Fruit fly (Drosophila melanogaster): Measurements from ENCODE around the gene His4r.

The His4r gene

DNA sequence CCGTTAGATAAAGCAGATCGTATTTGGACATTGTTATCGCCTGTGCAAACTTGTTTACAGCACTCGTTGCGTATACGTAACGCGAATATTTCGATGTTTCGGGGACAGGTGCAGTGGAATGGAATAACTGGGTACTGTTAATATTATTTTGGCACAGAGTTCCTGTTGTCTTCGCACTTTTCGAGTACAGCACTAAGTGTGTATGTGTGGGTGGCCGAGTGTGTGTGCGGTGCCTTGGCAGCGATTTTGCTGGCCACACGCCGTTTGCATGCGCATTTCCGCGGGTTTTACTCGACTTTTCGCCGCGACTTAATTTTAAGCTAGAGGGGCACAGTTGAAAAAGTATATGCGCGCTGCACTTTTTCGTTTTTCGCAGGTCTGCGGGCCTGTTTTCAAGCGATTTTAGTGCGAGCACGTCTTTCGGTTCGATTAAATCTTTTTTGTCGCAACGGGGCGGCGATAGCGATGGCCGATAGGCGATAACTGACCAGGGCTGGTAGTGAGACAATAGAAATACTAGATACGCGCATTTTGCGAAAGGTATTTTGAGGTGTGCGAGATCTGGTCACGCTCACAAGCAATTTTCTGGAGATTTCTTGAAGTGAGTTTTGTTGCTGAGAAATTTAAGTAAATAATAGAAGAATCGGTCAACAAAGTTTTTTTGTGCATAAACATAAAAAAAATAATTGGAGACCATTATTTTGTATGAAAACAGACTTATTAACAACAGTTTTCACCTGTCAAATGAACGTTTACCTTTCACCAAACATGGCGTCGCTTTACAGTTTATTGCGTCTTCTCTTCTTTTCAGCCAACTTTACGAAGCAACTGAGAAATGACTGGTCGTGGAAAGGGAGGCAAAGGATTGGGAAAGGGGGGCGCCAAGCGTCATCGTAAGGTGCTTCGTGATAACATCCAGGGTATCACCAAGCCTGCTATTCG lies at the start of gene His4r, which contains the start of gene put:
Gene His4r, plus strand, starts transcription at position 541 of the 942 bp plus-strand sequence.
Gene put, minus strand, starts transcription at position 489 of the 942 bp plus-strand sequence.
- TF ChIP-seq pan (optimal IDR thresholded peaks at IDR 0.05) (no peak), CG8478 (optimal IDR thresholded peaks at IDR 0.05) (no peak), usp (GFP tag; optimal IDR thresholded peaks at IDR 0.05) (no peak), EcR (GFP tag; optimal IDR thresholded peaks at IDR 0.05) (no peak), Dll (optimal IDR thresholded peaks at IDR 0.05) (no peak), psq (optimal IDR thresholded peaks at IDR 0.05) (no peak)

DNA sequence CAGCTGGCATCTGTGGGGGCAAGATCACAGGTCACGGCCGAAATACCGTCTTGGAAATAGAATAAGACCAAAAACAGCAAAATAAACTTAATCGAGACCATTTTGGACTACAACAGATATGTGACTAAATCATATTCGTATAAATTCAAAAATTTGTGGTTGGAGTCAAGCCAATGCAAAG lies 49.2 kb upstream of the His4r start, which contains the start of gene CG44094:
Gene CG44094, minus strand, starts transcription at position 101 of the 181 bp plus-strand sequence.
- TF ChIP-seq psq (optimal IDR thresholded peaks at IDR 0.05) (no peak), pan (optimal IDR thresholded peaks at IDR 0.05) (no peak), usp (GFP tag; optimal IDR thresholded peaks at IDR 0.05) (no peak), Dll (optimal IDR thresholded peaks at IDR 0.05) (no peak), EcR (GFP tag; optimal IDR thresholded peaks at IDR 0.05) (no peak), CG8478 (optimal IDR thresholded peaks at IDR 0.05) (no peak)

- TF ChIP-seq pan (optimal IDR thresholded peaks at IDR 0.05) (no peak), CG8478 (optimal IDR thresholded peaks at IDR 0.05) (no peak), psq (optimal IDR thresholded peaks at IDR 0.05) (no peak), EcR (GFP tag; optimal IDR thresholded peaks at IDR 0.05) (no peak), Dll (optimal IDR thresholded peaks at IDR 0.05) (no peak), usp (GFP tag; optimal IDR thresholded peaks at IDR 0.05) (no peak)
These were observed 48.6 kb upstream of the His4r start, which contains the start of gene stumps for dm6 chr3R:14576692-14577646. Gene stumps (plus strand): TSS chr3R:14577217.

DNA sequence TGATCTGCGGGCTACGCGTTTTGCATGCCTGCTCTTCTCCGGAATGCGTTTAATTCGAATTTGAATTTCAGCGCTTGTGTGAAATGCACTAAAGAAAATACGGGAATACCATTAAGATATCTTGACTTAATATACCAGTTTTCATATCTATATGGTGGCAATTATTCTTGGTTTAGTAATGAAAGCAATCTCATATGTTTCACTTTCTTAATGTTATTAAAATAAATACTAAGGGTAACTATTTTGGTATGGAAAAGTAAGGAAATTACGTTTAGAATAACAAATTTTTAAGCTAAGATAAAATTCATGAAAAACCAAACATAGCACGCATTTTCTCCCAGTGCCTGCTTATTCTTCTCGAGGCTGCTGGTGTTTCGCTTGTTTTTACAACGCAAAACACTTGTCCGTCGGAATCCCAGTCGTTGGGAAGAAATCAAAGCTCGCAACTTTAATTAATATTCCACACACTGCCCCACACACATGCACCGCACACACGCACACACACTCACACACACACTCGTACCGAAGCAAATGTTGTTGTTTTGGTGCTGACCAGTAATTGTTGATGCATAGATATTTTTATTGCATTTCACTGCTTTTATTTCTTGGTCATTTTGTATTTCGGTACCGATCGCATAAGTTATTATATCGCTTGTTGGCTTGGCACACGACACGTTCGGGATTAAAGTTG lies 47.6 kb upstream of the His4r start:
- TF ChIP-seq psq (optimal IDR thresholded peaks at IDR 0.05) (no peak), EcR (GFP tag; optimal IDR thresholded peaks at IDR 0.05) (no peak), CG8478 (optimal IDR thresholded peaks at IDR 0.05) (no peak), Dll (optimal IDR thresholded peaks at IDR 0.05) (no peak), usp (GFP tag; optimal IDR thresholded peaks at IDR 0.05) (no peak), pan (optimal IDR thresholded peaks at IDR 0.05) (no peak)

DNA sequence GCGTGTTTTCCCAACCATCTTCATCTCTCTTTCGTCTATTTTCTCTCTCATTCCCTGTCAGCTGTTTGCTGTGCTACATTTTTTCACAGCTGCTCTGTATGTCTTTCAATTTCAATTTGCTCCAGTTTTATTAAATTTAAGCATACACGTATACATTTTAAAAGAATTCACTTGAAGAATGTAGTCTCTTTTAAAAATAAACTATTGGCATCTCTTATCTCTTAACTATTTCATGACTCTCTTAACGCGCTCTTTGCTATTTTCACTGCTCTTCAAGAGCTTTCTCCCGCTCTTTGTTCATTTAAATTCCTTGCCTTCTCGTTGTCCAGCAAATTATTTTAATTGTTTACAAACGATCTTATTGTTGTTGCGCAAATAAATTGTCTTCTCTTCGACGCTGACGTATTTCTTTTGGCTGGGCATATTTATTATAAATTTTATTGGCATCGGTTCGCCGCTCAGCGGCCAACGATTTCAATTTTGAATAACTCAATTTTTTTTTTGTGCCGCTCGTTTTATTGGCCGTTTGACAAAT lies 45.4 kb upstream of the His4r start:
- no peak for TF ChIP-seq psq (optimal IDR thresholded peaks at IDR 0.05)
- TF ChIP-seq EcR (GFP tag; optimal IDR thresholded peaks at IDR 0.05), result no peak
- no peak for TF ChIP-seq usp (GFP tag; optimal IDR thresholded peaks at IDR 0.05)
- TF ChIP-seq pan (optimal IDR thresholded peaks at IDR 0.05), result no peak
- TF ChIP-seq CG8478 (optimal IDR thresholded peaks at IDR 0.05), result no peak
- TF ChIP-seq Dll (optimal IDR thresholded peaks at IDR 0.05), result no peak

DNA sequence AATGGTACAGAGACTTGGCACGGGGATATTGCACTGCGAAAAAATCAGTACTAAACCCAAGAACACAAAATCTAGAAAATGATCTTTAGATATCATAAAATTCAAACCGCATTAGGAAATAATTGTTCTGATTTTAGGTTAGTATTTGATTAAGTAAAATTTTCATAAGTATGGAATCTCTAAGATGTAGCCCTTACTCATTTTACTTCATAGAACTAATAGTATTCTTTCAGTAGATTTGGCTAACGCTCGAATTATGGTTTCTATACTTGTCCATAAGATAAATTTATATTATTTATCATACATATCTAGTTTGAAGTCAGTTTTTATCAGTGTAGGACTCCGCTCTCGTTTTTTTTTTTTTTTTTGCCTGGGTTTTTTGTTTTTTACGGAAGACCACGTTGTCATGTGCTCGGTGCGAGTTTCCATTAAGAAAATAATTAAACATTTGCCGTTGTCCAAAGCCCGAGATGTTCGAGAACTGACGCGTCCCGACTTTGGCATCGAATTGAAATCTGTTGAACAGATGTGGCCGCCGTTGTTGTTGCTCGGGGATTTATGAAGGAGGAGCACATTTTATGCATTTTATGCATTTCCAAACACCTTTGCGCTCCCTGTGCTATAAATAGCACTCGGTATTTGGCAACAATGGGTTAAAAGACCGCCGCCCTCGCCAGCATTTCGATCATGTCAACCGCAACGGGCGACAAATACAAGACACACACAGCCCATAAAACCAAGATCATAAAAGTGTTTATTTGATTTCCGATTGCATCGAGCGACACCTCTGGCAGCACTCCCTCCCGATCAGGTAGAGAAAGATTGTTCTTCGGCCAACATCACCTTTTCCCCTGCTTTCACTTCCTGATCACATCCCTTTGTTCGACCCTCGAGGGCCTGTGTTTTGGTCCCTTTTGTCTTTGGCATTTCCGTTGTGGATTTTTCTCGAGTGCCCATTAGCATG lies 38.8 kb upstream of the His4r start:
- TF ChIP-seq Dll (optimal IDR thresholded peaks at IDR 0.05) (no peak), EcR (GFP tag; optimal IDR thresholded peaks at IDR 0.05) (no peak), psq (optimal IDR thresholded peaks at IDR 0.05) (no peak), CG8478 (optimal IDR thresholded peaks at IDR 0.05) (no peak), usp (GFP tag; optimal IDR thresholded peaks at IDR 0.05) (no peak), pan (optimal IDR thresholded peaks at IDR 0.05) (no peak)

DNA sequence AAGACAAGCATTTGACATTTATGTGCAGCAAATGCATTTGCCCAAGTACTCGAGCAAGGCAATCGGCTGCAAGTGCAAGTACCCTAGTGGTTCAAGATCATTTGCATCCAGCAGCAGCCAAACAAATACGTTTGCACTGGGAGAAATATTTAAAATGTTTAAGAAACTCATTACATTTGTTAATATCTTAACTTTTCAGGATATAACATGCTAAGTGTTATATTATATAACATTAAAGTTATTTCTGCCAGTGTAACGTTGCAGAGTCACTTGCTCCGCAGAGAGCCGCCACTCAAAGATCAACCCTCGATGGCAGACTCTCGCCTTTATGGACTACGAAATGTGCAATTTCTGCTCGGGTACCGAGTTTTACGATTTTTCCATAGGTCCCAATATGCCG lies 36.1 kb upstream of the His4r start:
- TF ChIP-seq psq (optimal IDR thresholded peaks at IDR 0.05) (no peak), CG8478 (optimal IDR thresholded peaks at IDR 0.05) (no peak), Dll (optimal IDR thresholded peaks at IDR 0.05) (no peak), EcR (GFP tag; optimal IDR thresholded peaks at IDR 0.05) (no peak), usp (GFP tag; optimal IDR thresholded peaks at IDR 0.05) (no peak), pan (optimal IDR thresholded peaks at IDR 0.05) (no peak)

DNA sequence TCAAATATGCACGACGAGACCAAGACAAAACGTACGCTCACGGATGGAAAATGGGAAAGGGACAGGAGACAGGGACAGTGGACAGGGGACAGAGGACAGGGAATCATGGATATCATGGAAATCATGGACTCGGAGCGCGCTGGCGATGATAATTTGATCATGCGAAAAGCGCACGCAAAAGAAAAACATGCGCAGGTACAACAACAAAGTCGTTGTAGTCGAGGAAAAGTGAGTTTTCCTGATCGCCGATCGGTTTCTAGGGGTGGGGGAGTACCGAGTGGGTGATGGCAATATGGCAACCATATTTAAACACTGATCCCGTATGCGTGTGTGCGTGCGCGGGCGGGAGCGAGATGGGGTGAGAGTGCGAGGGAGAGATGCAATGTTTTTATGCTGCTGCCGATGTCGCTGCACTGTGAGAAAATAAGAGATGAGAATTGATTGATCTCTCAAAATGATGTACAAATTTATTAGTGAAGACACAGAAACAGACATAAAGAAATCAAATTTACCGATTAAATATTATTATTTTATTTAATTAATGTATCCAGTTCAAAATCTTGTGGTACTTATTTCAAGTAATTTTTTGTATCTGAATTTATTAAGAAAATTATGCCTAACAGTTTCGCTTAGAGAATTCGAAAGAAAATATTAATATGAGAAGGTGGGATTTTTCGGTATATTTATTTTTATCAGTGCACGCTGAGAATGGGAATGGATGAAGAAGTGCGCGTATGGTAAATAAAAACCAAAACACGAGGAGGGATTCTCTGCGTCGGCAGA lies 34.6 kb upstream of the His4r start:
- TF ChIP-seq pan (optimal IDR thresholded peaks at IDR 0.05), result no peak
- TF ChIP-seq EcR (GFP tag; optimal IDR thresholded peaks at IDR 0.05), result no peak
- TF ChIP-seq usp (GFP tag; optimal IDR thresholded peaks at IDR 0.05), result no peak
- no peak for TF ChIP-seq psq (optimal IDR thresholded peaks at IDR 0.05)
- no peak for TF ChIP-seq CG8478 (optimal IDR thresholded peaks at IDR 0.05)
- no peak for TF ChIP-seq Dll (optimal IDR thresholded peaks at IDR 0.05)

- TF ChIP-seq psq (optimal IDR thresholded peaks at IDR 0.05) (no peak), CG8478 (optimal IDR thresholded peaks at IDR 0.05) (no peak), EcR (GFP tag; optimal IDR thresholded peaks at IDR 0.05) (no peak), Dll (optimal IDR thresholded peaks at IDR 0.05) (no peak)
These were observed 27.6 kb upstream of the His4r start for dm6 chr3R:14597935-14598424.

Data from whole organism.